Worm (Caenorhabditis elegans) whole organism, young adult: ENCODE results near the gene F55G1.7.

Source experiments
- B0035.1 ChIP-seq: sonication (generic microtip); optimal IDR thresholded peaks from 2 replicates; lab custom pipeline; 2016; ENCODE audit warnings: missing genetic modification characterization, mild to moderate bottlenecking, missing compliant biosample characterization, missing genotype, missing genetic modification reagents
- Y79H2A.3 ChIP-seq: fragments of 200-800 bp; sonication (Bioruptor generic); conservative IDR thresholded peaks from 2 replicates; pipeline ENCODE4 v1.3.6; 2022; ENCODE audit warnings: missing genetic modification reagents, missing genetic modification characterization, missing compliant biosample characterization
- ccch-3 ChIP-seq: fragments of 200-800 bp; sonication (Bioruptor generic); optimal IDR thresholded peaks from 2 replicates; lab custom pipeline; 2018; ENCODE audit warnings: mild to moderate bottlenecking, missing genetic modification characterization, missing compliant biosample characterization
- pha-4 ChIP-seq: fragments of 150-350 bp; sonication (generic microtip); optimal IDR thresholded peaks from 2 replicates; lab custom pipeline; 2014; ENCODE audit warnings: missing biosample characterization, missing genetic modification reagents, missing genetic modification characterization
- rec-8 ChIP-seq, 2 experiments: sonication (generic microtip); optimal IDR thresholded peaks; 2 replicates each; lab custom pipeline; 2016; ENCODE audit warnings: mild to moderate bottlenecking in 2 of 2, missing genetic modification characterization in 2 of 2, missing genetic modification reagents in 2 of 2, missing genotype in 2 of 2, missing biosample characterization in 1 of 2, missing compliant biosample characterization in 1 of 2, moderate library complexity in 1 of 2
- sea-2 ChIP-seq: fragments of 200-800 bp; sonication (Bioruptor generic); IDR thresholded peaks from 2 replicates; pipeline ENCODE4 v1.3.6; 2022; ENCODE audit warnings: missing genetic modification characterization, missing compliant biosample characterization
- tlf-1 ChIP-seq: fragments of 200-800 bp; sonication (Bioruptor generic); optimal IDR thresholded peaks from 2 replicates; lab custom pipeline; 2018; ENCODE audit warnings: mild to moderate bottlenecking, missing genetic modification characterization, missing compliant biosample characterization
- ztf-3 ChIP-seq: fragments of 200-800 bp; sonication (Bioruptor generic); optimal IDR thresholded peaks from 2 replicates; lab custom pipeline; 2018; ENCODE audit warnings: mild to moderate bottlenecking, missing genetic modification characterization, missing compliant biosample characterization

DNA sequence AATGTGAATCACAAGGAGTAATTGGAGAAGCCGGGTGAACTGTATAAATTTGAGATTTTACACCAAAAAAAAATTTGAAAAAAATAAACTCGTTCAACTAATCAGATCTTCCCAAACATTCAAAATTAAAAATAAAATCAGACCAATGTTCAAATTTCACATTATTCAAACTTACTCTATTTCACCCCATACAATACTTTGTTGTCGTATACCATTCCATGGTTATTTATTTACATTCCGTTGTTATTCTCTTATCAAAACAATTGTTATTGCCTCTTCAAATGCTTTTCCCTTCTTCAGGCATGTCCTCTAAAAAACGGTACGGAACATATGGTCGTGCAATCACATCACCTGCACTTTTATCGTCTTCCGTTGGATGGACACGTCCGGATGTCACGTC lies 45.4 kb downstream of the F55G1.7 start, which contains the start of gene unc-82:
- TF ChIP-seq ztf-3 (GFP tag; lab: Kevin White, UChicago) (no peak), B0035.1 (tag; lab: Kevin White, UChicago) (no peak), ccch-3 (GFP tag; lab: Kevin White, UChicago) (no peak), Y79H2A.3 (GFP tag; lab: Robert Waterston, UW) (no peak), pha-4 (no peak), tlf-1 (GFP tag; lab: Kevin White, UChicago) (no peak), rec-8 (tag; optimal IDR thresholded peaks at IDR 0.05; lab: Kevin White, UChicago) (no peak), sea-2 (no peak)
